Worm (Caenorhabditis elegans) whole organism, young adult: ENCODE measurements around the gene C53A5.13.

Source experiments
- F49E8.2 ChIP-seq: sonication (generic microtip); optimal IDR thresholded peaks from 3 replicates; lab custom pipeline; 2017; ENCODE audit warnings: missing genetic modification characterization, mild to moderate bottlenecking, missing compliant biosample characterization, antibody characterized with exemption, moderate library complexity; ENCODE audit not compliant: insufficient read depth
- K12H6.12 ChIP-seq: fragments of 200-800 bp; sonication (Bioruptor generic); optimal IDR thresholded peaks from 2 replicates; lab custom pipeline; 2018; ENCODE audit warnings: mild to moderate bottlenecking, missing genetic modification characterization, missing compliant biosample characterization
- athp-1 ChIP-seq: sonication (generic microtip); optimal IDR thresholded peaks from 2 replicates; lab custom pipeline; 2017; ENCODE audit warnings: mild to moderate bottlenecking, missing genetic modification characterization, missing compliant biosample characterization
- madf-10 ChIP-seq: sonication (generic microtip); optimal IDR thresholded peaks from 2 replicates; lab custom pipeline; 2016; ENCODE audit warnings: mild to moderate bottlenecking, missing genetic modification characterization, missing compliant biosample characterization
- madf-3 ChIP-seq: fragments of 200-800 bp; sonication (Bioruptor generic); IDR thresholded peaks from 2 replicates; pipeline ENCODE4 v1.3.6; 2022; ENCODE audit warnings: missing genetic modification reagents, missing genetic modification characterization, missing compliant biosample characterization
- nfya-1 ChIP-seq: sonication (generic microtip); optimal IDR thresholded peaks from 2 replicates; lab custom pipeline; 2017; ENCODE audit warnings: antibody characterized with exemption, missing compliant biosample characterization, missing genetic modification characterization, borderline replicate concordance; ENCODE audit not compliant: insufficient read depth
- nfyb-1 ChIP-seq: fragments of 200-800 bp; sonication (Bioruptor generic); IDR thresholded peaks from 2 replicates; pipeline ENCODE4 v1.3.6; 2022; ENCODE audit warnings: missing genetic modification reagents, missing genetic modification characterization, missing compliant biosample characterization
- nhr-120 ChIP-seq: fragments of 200-800 bp; sonication (Bioruptor generic); IDR thresholded peaks from 2 replicates; pipeline ENCODE4 v1.3.6; 2022; ENCODE audit warnings: missing genetic modification characterization, missing compliant biosample characterization
- tbp1 ChIP-seq: fragments of 200-800 bp; sonication (Bioruptor generic); optimal IDR thresholded peaks from 2 replicates; lab custom pipeline; 2018; ENCODE audit warnings: mild to moderate bottlenecking, missing genetic modification characterization, missing compliant biosample characterization
- ztf-18 ChIP-seq: sonication (generic microtip); optimal IDR thresholded peaks from 2 replicates; lab custom pipeline; 2016; ENCODE audit warnings: missing genotype, mild to moderate bottlenecking, missing genetic modification characterization, missing compliant biosample characterization

ce11 chrV:14525089-14525488 is 21.6 kb upstream of the C53A5.13 start, which contains the start of gene hda-1:
- no peak for TF ChIP-seq nfya-1 (tag; lab: Kevin White, UChicago)
- no peak for TF ChIP-seq nfyb-1 (GFP tag; lab: Robert Waterston, UW)
- TF ChIP-seq F49E8.2: no peak
- no peak for TF ChIP-seq K12H6.12
- TF ChIP-seq athp-1: no peak
- TF ChIP-seq tbp1 (GFP tag; lab: Kevin White, UChicago): no peak
- no peak for TF ChIP-seq ztf-18 (tag; lab: Kevin White, UChicago)
- no peak for TF ChIP-seq madf-10
- TF ChIP-seq nhr-120: no peak
- TF ChIP-seq madf-3: no peak
